Worm (Caenorhabditis elegans): ENCODE results near the gene ser-2.

- TF ChIP-seq lsy-2 (tag; optimal IDR thresholded peaks at IDR 0.05) (no peak), blmp-1 (tag; optimal IDR thresholded peaks at IDR 0.05) (no peak), lin-13 (tag; optimal IDR thresholded peaks at IDR 0.05) (no peak), mab-5 (tag; optimal IDR thresholded peaks at IDR 0.05) (no peak), sem-2 (GFP tag; optimal IDR thresholded peaks at IDR 0.05) (no peak)
Observed at ce11 chrX:15342092-15342491, 39.3 kb upstream of the ser-2 start.
